Worm (Caenorhabditis elegans) whole organism, L3 larva: ENCODE results near the gene Y57G7A.5.

Source experiments
- R02D3.7 ChIP-seq: fragments of 150-350 bp; optimal IDR thresholded peaks from 2 replicates; lab custom pipeline; 2014; ENCODE audit warnings: missing biosample characterization, missing genetic modification characterization
- ZK546.5 ChIP-seq: sonication (generic microtip); optimal IDR thresholded peaks from 2 replicates; lab custom pipeline; 2017; ENCODE audit warnings: missing biosample characterization, missing genetic modification characterization
- aly-2 ChIP-seq: fragments of 150-350 bp; optimal IDR thresholded peaks from 2 replicates; lab custom pipeline; 2014; ENCODE audit warnings: missing biosample characterization, missing genetic modification characterization
- ama-1 ChIP-seq: fragments of 150-350 bp; optimal IDR thresholded peaks from 2 replicates; lab custom pipeline; 2018
- ceh-16 ChIP-seq: sonication (generic microtip); optimal IDR thresholded peaks from 2 replicates; lab custom pipeline; 2017; ENCODE audit warnings: missing biosample characterization, missing genetic modification characterization
- ceh-28 ChIP-seq: fragments of 150-350 bp; optimal IDR thresholded peaks from 2 replicates; lab custom pipeline; 2014; ENCODE audit warnings: missing biosample characterization, missing genetic modification reagents, missing genetic modification characterization
- ceh-82 ChIP-seq: fragments of 150-350 bp; optimal IDR thresholded peaks from 2 replicates; lab custom pipeline; 2014; ENCODE audit warnings: missing biosample characterization, missing genetic modification characterization
- ceh-9 ChIP-seq: sonication (generic microtip); optimal IDR thresholded peaks from 2 replicates; lab custom pipeline; 2018; ENCODE audit warnings: missing biosample characterization, missing genetic modification characterization
- daf-12 ChIP-seq: fragments of 150-350 bp; optimal IDR thresholded peaks from 2 replicates; lab custom pipeline; 2014; ENCODE audit warnings: missing biosample characterization, missing genetic modification reagents, missing genetic modification characterization
- egl-27 ChIP-seq: sonication (generic microtip); optimal IDR thresholded peaks from 4 replicates; lab custom pipeline; 2017; ENCODE audit warnings: missing biosample characterization, missing genetic modification reagents, missing genetic modification characterization
- egl-5 ChIP-seq: fragments of 150-350 bp; optimal IDR thresholded peaks from 2 replicates; lab custom pipeline; 2017; ENCODE audit warnings: missing biosample characterization, missing genetic modification reagents, missing genetic modification characterization, inconsistent platforms
- elt-1 ChIP-seq: fragments of 150-350 bp; optimal IDR thresholded peaks from 2 replicates; lab custom pipeline; 2014; ENCODE audit warnings: missing biosample characterization, missing genetic modification characterization
- elt-2 ChIP-seq: sonication (generic microtip); optimal IDR thresholded peaks from 2 replicates; lab custom pipeline; 2016; ENCODE audit warnings: missing genetic modification reagents, mild to moderate bottlenecking, missing genetic modification characterization, missing compliant biosample characterization
- elt-3 ChIP-seq, 3 experiments: fragments of 150-350 bp in 1 of 3; sonication (generic microtip) in 2 of 3; optimal IDR thresholded peaks; 2 replicates in 2 of 3; 4 replicates in 1 of 3; lab custom pipeline; 2014 to 2017; ENCODE audit warnings: missing biosample characterization in 3 of 3, missing genetic modification characterization in 3 of 3
- eor-1 ChIP-seq, 2 experiments: fragments of 150-350 bp; optimal IDR thresholded peaks; 2 replicates each; lab custom pipeline; 2014 to 2018; ENCODE audit warnings: missing biosample characterization in 2 of 2, missing genetic modification characterization in 2 of 2
- fkh-10 ChIP-seq: sonication (generic microtip); optimal IDR thresholded peaks from 2 replicates; lab custom pipeline; 2017; ENCODE audit warnings: missing biosample characterization, missing genetic modification reagents, missing genetic modification characterization
- fkh-2 ChIP-seq: fragments of 150-350 bp; optimal IDR thresholded peaks from 2 replicates; lab custom pipeline; 2014; ENCODE audit warnings: missing biosample characterization, missing genetic modification reagents, missing genetic modification characterization
- fos-1 ChIP-seq: fragments of 150-350 bp; optimal IDR thresholded peaks from 2 replicates; lab custom pipeline; 2014; ENCODE audit warnings: missing biosample characterization, missing genetic modification characterization
- hmg-11 ChIP-seq: sonication (generic microtip); optimal IDR thresholded peaks from 2 replicates; lab custom pipeline; 2016; ENCODE audit warnings: missing genetic modification characterization, missing compliant biosample characterization
- jun-1 ChIP-seq: fragments of 150-350 bp; optimal IDR thresholded peaks from 2 replicates; lab custom pipeline; 2014; ENCODE audit warnings: missing biosample characterization, missing genetic modification reagents, missing genetic modification characterization
- lin-15B ChIP-seq: fragments of 150-350 bp; optimal IDR thresholded peaks from 2 replicates; lab custom pipeline; 2014; ENCODE audit warnings: missing biosample characterization, missing genetic modification characterization
- lin-39 ChIP-seq: fragments of 150-350 bp; optimal IDR thresholded peaks from 2 replicates; lab custom pipeline; 2018; ENCODE audit warnings: missing biosample characterization, missing genetic modification reagents, missing genetic modification characterization
- lsy-12 ChIP-seq: sonication (generic microtip); optimal IDR thresholded peaks from 2 replicates; lab custom pipeline; 2016; ENCODE audit warnings: mild to moderate bottlenecking, missing genetic modification characterization, missing compliant biosample characterization
- mdl-1 ChIP-seq: fragments of 150-350 bp; optimal IDR thresholded peaks from 2 replicates; lab custom pipeline; 2014; ENCODE audit warnings: missing biosample characterization, missing genetic modification characterization
- mml-1 ChIP-seq: fragments of 150-350 bp; sonication (generic microtip); optimal IDR thresholded peaks from 3 replicates; lab custom pipeline; 2014; ENCODE audit warnings: missing biosample characterization, missing genetic modification characterization
- nfya-1 ChIP-seq: sonication (generic microtip); optimal IDR thresholded peaks from 2 replicates; lab custom pipeline; 2017; ENCODE audit warnings: missing genetic modification characterization, mild to moderate bottlenecking, missing compliant biosample characterization, antibody characterized with exemption, moderate library complexity; ENCODE audit not compliant: insufficient read depth
- nhr-11 ChIP-seq: fragments of 150-350 bp; optimal IDR thresholded peaks from 2 replicates; lab custom pipeline; 2014; ENCODE audit warnings: missing biosample characterization, missing genetic modification characterization
- nhr-12 ChIP-seq: fragments of 150-350 bp; optimal IDR thresholded peaks from 2 replicates; lab custom pipeline; 2014; ENCODE audit warnings: missing biosample characterization, missing genetic modification characterization
- nhr-23 ChIP-seq: fragments of 150-350 bp; optimal IDR thresholded peaks from 2 replicates; lab custom pipeline; 2014; ENCODE audit warnings: missing biosample characterization, missing genetic modification reagents, missing genetic modification characterization
- nhr-237 ChIP-seq: fragments of 150-350 bp; optimal IDR thresholded peaks from 2 replicates; lab custom pipeline; 2014; ENCODE audit warnings: missing biosample characterization, missing genetic modification characterization
- nhr-25 ChIP-seq: sonication (generic microtip); optimal IDR thresholded peaks from 2 replicates; lab custom pipeline; 2017; ENCODE audit warnings: missing biosample characterization, missing genetic modification characterization
- nhr-28 ChIP-seq: fragments of 150-350 bp; optimal IDR thresholded peaks from 2 replicates; lab custom pipeline; 2014; ENCODE audit warnings: missing biosample characterization, missing genetic modification characterization
- nhr-43 ChIP-seq: sonication (generic microtip); optimal IDR thresholded peaks from 2 replicates; lab custom pipeline; 2016; ENCODE audit warnings: mild to moderate bottlenecking, missing genetic modification characterization, missing compliant biosample characterization; ENCODE audit not compliant: poor library complexity, severe bottlenecking
- nhr-67 ChIP-seq: fragments of 150-350 bp; optimal IDR thresholded peaks from 2 replicates; lab custom pipeline; 2014; ENCODE audit warnings: missing biosample characterization, missing genetic modification characterization
- nhr-76 ChIP-seq: fragments of 150-350 bp; sonication (generic microtip); optimal IDR thresholded peaks from 5 replicates; lab custom pipeline; 2014; ENCODE audit warnings: missing biosample characterization, missing genetic modification characterization
- nhr-77 ChIP-seq: fragments of 150-350 bp; optimal IDR thresholded peaks from 2 replicates; lab custom pipeline; 2014; ENCODE audit warnings: missing biosample characterization, missing genetic modification characterization
- pha-4 ChIP-seq: fragments of 150-350 bp; optimal IDR thresholded peaks from 2 replicates; lab custom pipeline; 2014; ENCODE audit warnings: missing biosample characterization, missing genetic modification reagents, missing genetic modification characterization
- pqm-1 ChIP-seq: fragments of 150-350 bp; optimal IDR thresholded peaks from 2 replicates; lab custom pipeline; 2017; ENCODE audit warnings: missing biosample characterization, missing genetic modification characterization, inconsistent platforms
- sea-2 ChIP-seq: fragments of 150-350 bp; sonication (generic microtip); optimal IDR thresholded peaks from 4 replicates; lab custom pipeline; 2014; ENCODE audit warnings: missing biosample characterization, missing genetic modification reagents, missing genetic modification characterization
- skn-1 ChIP-seq: fragments of 150-350 bp; optimal IDR thresholded peaks from 2 replicates; lab custom pipeline; 2014; ENCODE audit warnings: missing biosample characterization, missing genetic modification characterization
- snpc-4 ChIP-seq: fragments of 150-350 bp; optimal IDR thresholded peaks from 2 replicates; lab custom pipeline; 2014; ENCODE audit warnings: missing biosample characterization, missing genetic modification characterization
- tbx-2 ChIP-seq: sonication (generic microtip); optimal IDR thresholded peaks from 2 replicates; lab custom pipeline; 2016; ENCODE audit warnings: mild to moderate bottlenecking, missing genetic modification characterization, missing compliant biosample characterization
- unc-39 ChIP-seq: sonication (generic microtip); optimal IDR thresholded peaks from 4 replicates; lab custom pipeline; 2017; ENCODE audit warnings: missing biosample characterization, missing genetic modification characterization
- unc-62 ChIP-seq: fragments of 150-350 bp; sonication (generic microtip); optimal IDR thresholded peaks from 4 replicates; lab custom pipeline; 2014; ENCODE audit warnings: missing biosample characterization, missing genetic modification reagents, missing genetic modification characterization
- zag-1 ChIP-seq: fragments of 150-350 bp; optimal IDR thresholded peaks from 2 replicates; lab custom pipeline; 2014; ENCODE audit warnings: missing biosample characterization, missing genetic modification characterization
- ztf-11 ChIP-seq: fragments of 150-350 bp; optimal IDR thresholded peaks from 2 replicates; lab custom pipeline; 2014; ENCODE audit warnings: missing biosample characterization, missing genetic modification characterization
- ztf-4 ChIP-seq: fragments of 150-350 bp; optimal IDR thresholded peaks from 2 replicates; lab custom pipeline; 2014; ENCODE audit warnings: missing biosample characterization, missing genetic modification characterization

Gene Y57G7A.5

ce11 chrII:1246855-1247259 is 28.5 kb downstream of the Y57G7A.5 start:
- TF ChIP-seq nhr-12 (tag; lab: Kevin White, UChicago) (no peak), nhr-28 (tag; lab: Kevin White, UChicago) (no peak), ceh-28 (tag; lab: Kevin White, UChicago) (peak; percentile 87), elt-2 (tag; lab: Kevin White, UChicago) (peak; percentile 74), elt-1 (peak; percentile 78), lsy-12 (tag; lab: Kevin White, UChicago) (peak; percentile 97), ztf-4 (no peak), ceh-9 (no peak), pqm-1 (tag; lab: Kevin White, UChicago) (peak; percentile 19), ceh-16 (tag; lab: Kevin White, UChicago) (no peak), ztf-11 (no peak), nhr-11 (tag; lab: Kevin White, UChicago) (no peak), fkh-2 (tag; lab: Kevin White, UChicago) (no peak), skn-1 (tag; lab: Kevin White, UChicago) (peak; percentile 64), sea-2 (peak; percentile 97), jun-1 (tag; lab: Kevin White, UChicago) (peak; percentile 88), lin-15B (tag; lab: Kevin White, UChicago) (peak; percentile 60), ama-1 (no peak), mml-1 (tag; lab: Kevin White, UChicago) (no peak), fkh-10 (no peak), nfya-1 (tag; lab: Kevin White, UChicago) (peak; percentile 91), lin-39 (tag; lab: Kevin White, UChicago) (peak; percentile 89), R02D3.7 (tag; lab: Kevin White, UChicago) (peak; percentile 77), nhr-76 (tag; lab: Kevin White, UChicago) (no peak), nhr-23 (tag; lab: Kevin White, UChicago) (peak; percentile 96), snpc-4 (tag; lab: Kevin White, UChicago) (no peak), zag-1 (tag; lab: Kevin White, UChicago) (peak; percentile 2), nhr-77 (tag; lab: Kevin White, UChicago) (peak; percentile 44), ceh-82 (tag; lab: Kevin White, UChicago) (peak; percentile 69), nhr-25 (tag; lab: Kevin White, UChicago) (peak; percentile 96), daf-12 (tag; lab: Kevin White, UChicago) (no peak), nhr-43 (peak; percentile 94), fos-1 (tag; lab: Kevin White, UChicago) (peak; percentile 5), mdl-1 (tag; lab: Kevin White, UChicago) (peak; percentile 83), eor-1 (tag; optimal IDR thresholded peaks at IDR 0.05; lab: Kevin White, UChicago) (no peak), nhr-67 (tag; lab: Kevin White, UChicago) (no peak), unc-39 (tag; lab: Kevin White, UChicago) (no peak), aly-2 (tag; lab: Kevin White, UChicago) (no peak), hmg-11 (peak; percentile 96), pha-4 (tag; lab: Kevin White, UChicago) (peak; percentile 82), tbx-2 (tag; lab: Kevin White, UChicago) (peak; percentile 85), ZK546.5 (tag; lab: Kevin White, UChicago) (peak; percentile 2), elt-3 (tag; optimal IDR thresholded peaks at IDR 0.05; lab: Kevin White, UChicago) (peak in 1 of 3 experiments; percentile 54), egl-27 (tag; lab: Kevin White, UChicago) (no peak), unc-62 (GFP tag; lab: Kevin White, UChicago) (peak; percentile 76), nhr-237 (no peak), egl-5 (no peak)
- TF ChIP-seq, all 47 proteins: peak for 26
